Fruit fly (Drosophila melanogaster): Measurements from ENCODE around the gene CG43901.

dm6 chrX:10887643-10888042 lies 17.9 kb upstream of the CG43901 start:
- TF ChIP-seq h (optimal IDR thresholded peaks at IDR 0.05) (no peak), Myc (optimal IDR thresholded peaks at IDR 0.05) (no peak), psq (optimal IDR thresholded peaks at IDR 0.05) (no peak), Sin3A (optimal IDR thresholded peaks at IDR 0.05) (no peak), ttk (optimal IDR thresholded peaks at IDR 0.05) (no peak)

Measured in Kc167 (cell line).